Fruit fly (Drosophila melanogaster) whole organism, embryonic: ENCODE measurements around the gene CG17819.

Experiments used
- Adf1 ChIP-seq: fragments of 200-800 bp; sonication (Bioruptor generic); IDR thresholded peaks from 2 replicates; pipeline ENCODE4 v1.3.6; 2022; ENCODE audit warnings: missing biosample characterization, missing genetic modification characterization
- Asciz ChIP-seq: fragments of 200-800 bp; sonication (Bioruptor generic); optimal IDR thresholded peaks from 2 replicates; lab custom pipeline; 2017; ENCODE audit warnings: missing biosample characterization, mild to moderate bottlenecking, missing genetic modification characterization, missing genetic modification reagents
- Blimp-1 ChIP-seq: fragments of 200-800 bp; sonication (Bioruptor generic); optimal IDR thresholded peaks from 3 replicates; lab custom pipeline; 2018; ENCODE audit warnings: missing biosample characterization, missing genetic modification characterization, mild to moderate bottlenecking, moderate library complexity, missing genetic modification reagents
- CG10147 ChIP-seq: fragments of 200-800 bp; sonication (Bioruptor generic); optimal IDR thresholded peaks from 2 replicates; lab custom pipeline; 2019; ENCODE audit warnings: missing biosample characterization, mild to moderate bottlenecking, missing genetic modification characterization, moderate library complexity
- CG10267 ChIP-seq: fragments of 200-800 bp; sonication (Bioruptor generic); optimal IDR thresholded peaks from 2 replicates; lab custom pipeline; 2018; ENCODE audit warnings: missing biosample characterization, mild to moderate bottlenecking, missing genetic modification characterization, moderate library complexity
- CG13424 ChIP-seq: fragments of 200-800 bp; sonication (Bioruptor generic); optimal IDR thresholded peaks from 2 replicates; lab custom pipeline; 2019; ENCODE audit warnings: missing biosample characterization, mild to moderate bottlenecking, missing genetic modification characterization, moderate library complexity
- CG14860 ChIP-seq: fragments of 200-800 bp; sonication (Bioruptor generic); IDR thresholded peaks from 3 replicates; pipeline ENCODE4 v1.3.6; 2022; ENCODE audit warnings: missing biosample characterization, missing genetic modification characterization; ENCODE audit not compliant: partially characterized antibody
- CG15514 ChIP-seq: fragments of 200-800 bp; sonication (Bioruptor generic); optimal IDR thresholded peaks from 3 replicates; lab custom pipeline; 2017; ENCODE audit warnings: missing biosample characterization, missing genetic modification characterization, mild to moderate bottlenecking, moderate library complexity, missing genetic modification reagents
- CG17829 ChIP-seq: fragments of 200-800 bp; optimal IDR thresholded peaks from 2 replicates; lab custom pipeline; 2019; ENCODE audit warnings: missing biosample characterization, mild to moderate bottlenecking, missing genetic modification characterization, moderate library complexity
- CG18764 ChIP-seq: fragments of 200-800 bp; sonication (Bioruptor generic); optimal IDR thresholded peaks from 3 replicates; lab custom pipeline; 2016; ENCODE audit warnings: missing biosample characterization, missing genetic modification characterization
- CG31388 ChIP-seq: fragments of 200-800 bp; sonication (Bioruptor generic); optimal IDR thresholded peaks from 2 replicates; lab custom pipeline; 2016; ENCODE audit warnings: missing biosample characterization, missing genetic modification characterization
- CG32532 ChIP-seq: fragments of 200-800 bp; sonication (Bioruptor generic); IDR thresholded peaks from 2 replicates; pipeline ENCODE4 v1.3.6; 2022; ENCODE audit warnings: missing biosample characterization, missing genetic modification characterization
- CG42726 ChIP-seq: fragments of 200-800 bp; sonication (Bioruptor generic); IDR thresholded peaks from 2 replicates; pipeline ENCODE4 v1.3.6; 2022; ENCODE audit warnings: missing biosample characterization, missing genetic modification characterization; ENCODE audit not compliant: partially characterized antibody
- CG43689 ChIP-seq: fragments of 200-800 bp; sonication (Bioruptor generic); IDR thresholded peaks from 2 replicates; pipeline ENCODE4 v1.3.6; 2022; ENCODE audit warnings: missing biosample characterization, missing genetic modification characterization
- CG6683 ChIP-seq: fragments of 200-800 bp; sonication (Bioruptor generic); optimal IDR thresholded peaks from 2 replicates; lab custom pipeline; 2017; ENCODE audit warnings: missing biosample characterization, mild to moderate bottlenecking, missing genetic modification characterization, missing genetic modification reagents
- CG6689 ChIP-seq: fragments of 200-800 bp; sonication (Bioruptor generic); IDR thresholded peaks from 2 replicates; pipeline ENCODE4 v1.3.6; 2022; ENCODE audit warnings: missing biosample characterization, missing genetic modification characterization
- CG6813 ChIP-seq: fragments of 200-800 bp; sonication (Bioruptor generic); optimal IDR thresholded peaks from 2 replicates; lab custom pipeline; 2017; ENCODE audit warnings: missing biosample characterization, missing genetic modification characterization, mild to moderate bottlenecking, moderate library complexity, missing genetic modification reagents
- CG8924 ChIP-seq: fragments of 200-800 bp; optimal IDR thresholded peaks from 3 replicates; lab custom pipeline; 2019; ENCODE audit warnings: missing biosample characterization, mild to moderate bottlenecking, missing genetic modification characterization, moderate library complexity
- CG9797 ChIP-seq: fragments of 200-800 bp; sonication (Bioruptor generic); optimal IDR thresholded peaks from 3 replicates; lab custom pipeline; 2018; ENCODE audit warnings: missing biosample characterization, mild to moderate bottlenecking, missing genetic modification characterization
- Deaf1 ChIP-seq: fragments of 200-800 bp; optimal IDR thresholded peaks from 3 replicates; lab custom pipeline; 2019; ENCODE audit warnings: missing biosample characterization, mild to moderate bottlenecking, missing genetic modification characterization, moderate library complexity
- Elba2 ChIP-seq: fragments of 200-800 bp; sonication (Bioruptor generic); optimal IDR thresholded peaks from 3 replicates; lab custom pipeline; 2016; ENCODE audit warnings: missing biosample characterization, missing genetic modification characterization
- Gsc ChIP-seq: fragments of 200-800 bp; sonication (Bioruptor generic); IDR thresholded peaks from 2 replicates; pipeline ENCODE4 v1.3.6; 2022; ENCODE audit warnings: missing biosample characterization, missing genetic modification characterization
- Meics ChIP-seq: fragments of 200-800 bp; sonication (Bioruptor generic); optimal IDR thresholded peaks from 2 replicates; lab custom pipeline; 2017; ENCODE audit warnings: missing biosample characterization, mild to moderate bottlenecking, missing genetic modification characterization
- PHDP ChIP-seq: fragments of 200-800 bp; sonication (Bioruptor generic); optimal IDR thresholded peaks from 3 replicates; lab custom pipeline; 2018; ENCODE audit warnings: missing biosample characterization, mild to moderate bottlenecking, missing genetic modification characterization, moderate library complexity
- Poxn ChIP-seq: fragments of 200-800 bp; sonication (Bioruptor generic); IDR thresholded peaks from 2 replicates; pipeline ENCODE4 v1.3.6; 2022; ENCODE audit warnings: missing biosample characterization, missing genetic modification characterization
- Rfx ChIP-seq: fragments of 200-800 bp; sonication (Bioruptor generic); IDR thresholded peaks from 2 replicates; pipeline ENCODE4 v1.3.6; 2022; ENCODE audit warnings: missing biosample characterization, missing genetic modification characterization
- Rx ChIP-seq: fragments of 200-800 bp; sonication (Bioruptor generic); IDR thresholded peaks from 2 replicates; pipeline ENCODE4 v1.3.6; 2022; ENCODE audit warnings: missing biosample characterization, missing genetic modification characterization
- Six4 ChIP-seq: fragments of 200-800 bp; sonication (Bioruptor generic); optimal IDR thresholded peaks from 2 replicates; lab custom pipeline; 2016; ENCODE audit warnings: missing biosample characterization, missing genetic modification characterization
- Sox100B ChIP-seq: fragments of 200-800 bp; sonication (Bioruptor generic); optimal IDR thresholded peaks from 3 replicates; lab custom pipeline; 2018; ENCODE audit warnings: missing biosample characterization, mild to moderate bottlenecking, missing genetic modification characterization
- Vsx1 ChIP-seq: fragments of 200-800 bp; sonication (Bioruptor generic); optimal IDR thresholded peaks from 2 replicates; lab custom pipeline; 2017; ENCODE audit warnings: missing biosample characterization, mild to moderate bottlenecking, missing genetic modification characterization, missing genetic modification reagents
- btn ChIP-seq: fragments of 200-800 bp; sonication (Bioruptor generic); optimal IDR thresholded peaks from 2 replicates; lab custom pipeline; 2016; ENCODE audit warnings: missing biosample characterization, missing genetic modification characterization
- chm ChIP-seq: fragments of 200-800 bp; sonication (Bioruptor generic); IDR thresholded peaks from 2 replicates; pipeline ENCODE4 v1.3.6; 2022; ENCODE audit warnings: missing biosample characterization, missing genetic modification characterization
- corto ChIP-seq: fragments of 200-800 bp; sonication (Bioruptor generic); optimal IDR thresholded peaks from 2 replicates; lab custom pipeline; 2016; ENCODE audit warnings: missing biosample characterization, mild to moderate bottlenecking, missing genetic modification characterization, moderate library complexity
- dan ChIP-seq: fragments of 200-800 bp; sonication (Bioruptor generic); IDR thresholded peaks from 2 replicates; pipeline ENCODE4 v1.3.6; 2022; ENCODE audit warnings: missing biosample characterization, missing genetic modification characterization
- fd3F ChIP-seq: fragments of 200-800 bp; sonication (Bioruptor generic); optimal IDR thresholded peaks from 2 replicates; lab custom pipeline; 2018; ENCODE audit warnings: missing biosample characterization, mild to moderate bottlenecking, missing genetic modification characterization, moderate library complexity
- grau ChIP-seq: fragments of 200-800 bp; optimal IDR thresholded peaks from 3 replicates; lab custom pipeline; 2019; ENCODE audit warnings: missing biosample characterization, mild to moderate bottlenecking, missing genetic modification characterization, moderate library complexity
- kah ChIP-seq: fragments of 200-800 bp; sonication (Bioruptor generic); optimal IDR thresholded peaks from 2 replicates; lab custom pipeline; 2018; ENCODE audit warnings: missing biosample characterization, mild to moderate bottlenecking, missing genetic modification characterization
- maf-S ChIP-seq: fragments of 200-800 bp; sonication (Bioruptor generic); optimal IDR thresholded peaks from 2 replicates; lab custom pipeline; 2016; ENCODE audit warnings: missing biosample characterization, missing genetic modification characterization
- mld ChIP-seq: fragments of 200-800 bp; sonication (Bioruptor generic); IDR thresholded peaks from 3 replicates; pipeline ENCODE4 v1.3.6; 2022; ENCODE audit warnings: missing biosample characterization, missing genetic modification characterization; ENCODE audit not compliant: partially characterized antibody
- oc ChIP-seq: fragments of 200-800 bp; sonication (Bioruptor generic); optimal IDR thresholded peaks from 2 replicates; lab custom pipeline; 2018; ENCODE audit warnings: missing biosample characterization, mild to moderate bottlenecking, missing genetic modification characterization, moderate library complexity
- pzg ChIP-seq: fragments of 200-800 bp; sonication (Bioruptor generic); optimal IDR thresholded peaks from 3 replicates; lab custom pipeline; 2018; ENCODE audit warnings: missing biosample characterization, mild to moderate bottlenecking, missing genetic modification characterization, moderate library complexity
- ro ChIP-seq: fragments of 200-800 bp; sonication (Bioruptor generic); IDR thresholded peaks from 2 replicates; pipeline ENCODE4 v1.3.6; 2022; ENCODE audit warnings: missing biosample characterization, missing genetic modification characterization
- salm ChIP-seq: fragments of 200-800 bp; sonication (Bioruptor generic); optimal IDR thresholded peaks from 2 replicates; lab custom pipeline; 2018; ENCODE audit warnings: missing biosample characterization, mild to moderate bottlenecking, missing genetic modification characterization
- schlank ChIP-seq: fragments of 200-800 bp; sonication (Bioruptor generic); optimal IDR thresholded peaks from 2 replicates; lab custom pipeline; 2018; ENCODE audit warnings: missing biosample characterization, mild to moderate bottlenecking, missing genetic modification characterization
- sim ChIP-seq: fragments of 200-800 bp; sonication (Bioruptor generic); IDR thresholded peaks from 2 replicates; pipeline ENCODE4 v1.3.6; 2022; ENCODE audit warnings: missing biosample characterization, missing genetic modification characterization
- tap ChIP-seq: fragments of 200-800 bp; optimal IDR thresholded peaks from 3 replicates; lab custom pipeline; 2019; ENCODE audit warnings: missing biosample characterization, mild to moderate bottlenecking, missing genetic modification characterization, moderate library complexity
- tin ChIP-seq: fragments of 200-800 bp; sonication (Bioruptor generic); optimal IDR thresholded peaks from 3 replicates; lab custom pipeline; 2016; ENCODE audit warnings: missing biosample characterization, missing genetic modification characterization
- trem ChIP-seq: fragments of 200-800 bp; optimal IDR thresholded peaks from 3 replicates; lab custom pipeline; 2019; ENCODE audit warnings: missing biosample characterization, mild to moderate bottlenecking, missing genetic modification characterization, moderate library complexity
- tup ChIP-seq: fragments of 200-800 bp; sonication (Bioruptor generic); optimal IDR thresholded peaks from 2 replicates; lab custom pipeline; 2016; ENCODE audit warnings: missing biosample characterization, mild to moderate bottlenecking, missing genetic modification characterization, moderate library complexity
- tx ChIP-seq: fragments of 200-800 bp; sonication (Bioruptor generic); optimal IDR thresholded peaks from 2 replicates; lab custom pipeline; 2016; ENCODE audit warnings: missing biosample characterization, missing genetic modification characterization
- usp ChIP-seq: fragments of >200 bp; optimal IDR thresholded peaks from 2 replicates; lab custom pipeline; 2017; ENCODE audit warnings: missing biosample characterization, missing genetic modification characterization

CG17819 gene

DNA sequence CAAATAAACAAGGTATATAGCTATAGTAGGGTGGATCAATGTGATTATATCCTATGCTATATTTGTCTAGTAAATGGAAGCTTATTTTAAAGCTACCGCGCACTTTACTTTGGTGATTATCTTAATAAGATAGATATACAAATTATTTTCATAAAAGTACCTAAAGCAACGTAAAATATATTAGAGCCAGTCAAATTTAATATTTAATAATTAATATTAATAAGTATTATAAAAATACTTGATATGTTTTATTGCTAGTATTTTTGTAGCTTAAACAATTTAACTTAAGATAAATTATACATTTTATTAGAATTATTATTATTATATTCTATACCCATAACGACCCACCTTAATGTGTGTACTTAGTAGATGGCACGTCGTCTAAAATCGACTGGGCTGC, 45.7 kb downstream of the CG17819 start (continued):
- TF ChIP-seq btn (GFP tag; lab: Kevin White, UChicago), result no peak
- no peak for TF ChIP-seq oc
- TF ChIP-seq trem (tag; lab: Kevin White, UChicago), result no peak
- TF ChIP-seq tx (GFP tag; lab: Kevin White, UChicago), result no peak
- peak; percentile 27 for TF ChIP-seq tap (tag; lab: Kevin White, UChicago)
- TF ChIP-seq Rx (GFP tag; lab: Robert Waterston, UW), result no peak
- no peak for TF ChIP-seq Rfx (GFP tag; lab: Robert Waterston, UW)
- no peak for TF ChIP-seq CG6813 (GFP tag; lab: Kevin White, UChicago)
- no peak for TF ChIP-seq Poxn (GFP tag; lab: Robert Waterston, UW)
- no peak for TF ChIP-seq schlank (tag; lab: Kevin White, UChicago)
- TF ChIP-seq CG13424 (tag; lab: Kevin White, UChicago), result peak; percentile 61
- TF ChIP-seq CG6683, result no peak
- TF ChIP-seq dan (GFP tag; lab: Robert Waterston, UW), result no peak
- no peak for TF ChIP-seq Elba2
- peak; percentile 54 for TF ChIP-seq Blimp-1 (GFP tag; lab: Kevin White, UChicago)
- no peak for TF ChIP-seq ro (GFP tag; lab: Robert Waterston, UW)
- TF ChIP-seq Deaf1, result peak; percentile 10
- no peak for TF ChIP-seq CG18764 (GFP tag; lab: Kevin White, UChicago)
- no peak for TF ChIP-seq fd3F
- TF ChIP-seq Six4 (GFP tag; lab: Kevin White, UChicago), result no peak
- no peak for TF ChIP-seq CG9797 (GFP tag; lab: Kevin White, UChicago)
- TF ChIP-seq Adf1 (GFP tag; lab: Robert Waterston, UW), result no peak
- peak; percentile 10 for TF ChIP-seq kah
- TF ChIP-seq CG14860 (GFP tag; lab: Robert Waterston, UW), result no peak
- TF ChIP-seq CG10267 (tag; lab: Kevin White, UChicago), result peak; percentile 47
- no peak for TF ChIP-seq salm (tag; lab: Kevin White, UChicago)
- peak; percentile 47 for TF ChIP-seq Asciz (GFP tag; lab: Kevin White, UChicago)
- no peak for TF ChIP-seq CG43689 (GFP tag; lab: Robert Waterston, UW)
- peak; percentile 37 for TF ChIP-seq CG10147 (GFP tag; lab: Kevin White, UChicago)
- TF ChIP-seq maf-S (GFP tag; lab: Kevin White, UChicago), result no peak
- no peak for TF ChIP-seq tup (GFP tag; lab: Kevin White, UChicago)
- TF ChIP-seq CG32532 (GFP tag; lab: Robert Waterston, UW), result no peak
- TF ChIP-seq CG8924 (tag; lab: Kevin White, UChicago), result peak; percentile 66
- no peak for TF ChIP-seq Vsx1 (GFP tag; lab: Kevin White, UChicago)
- TF ChIP-seq usp, result no peak
- TF ChIP-seq Meics (GFP tag; lab: Kevin White, UChicago), result peak; percentile 33
- peak; percentile 49 for TF ChIP-seq PHDP (tag; lab: Kevin White, UChicago)
- TF ChIP-seq sim (GFP tag; lab: Robert Waterston, UW), result no peak
- no peak for TF ChIP-seq corto
- peak; percentile 65 for TF ChIP-seq Sox100B (GFP tag; lab: Kevin White, UChicago)
- peak; percentile 35; the same call in 1 of the 2 replicates for TF ChIP-seq CG6689
- no peak for TF ChIP-seq pzg (GFP tag; lab: Kevin White, UChicago)
- TF ChIP-seq Gsc (GFP tag; lab: Robert Waterston, UW), result no peak
- TF ChIP-seq CG17829 (tag; lab: Kevin White, UChicago), result peak; percentile 35
- no peak for TF ChIP-seq chm (GFP tag; lab: Robert Waterston, UW)
- TF ChIP-seq CG42726 (GFP tag; lab: Robert Waterston, UW), result no peak
- TF ChIP-seq mld, result no peak
- TF ChIP-seq CG31388 (GFP tag; lab: Kevin White, UChicago), result no peak
- TF ChIP-seq grau, result peak; percentile 43
- TF ChIP-seq tin (GFP tag; lab: Kevin White, UChicago), result no peak
- peak; percentile 7 for TF ChIP-seq CG15514 (GFP tag; lab: Kevin White, UChicago)
